Fruit fly (Drosophila melanogaster) whole organism, embryonic: ENCODE data around the gene mats.

Source experiments
- B-H2 ChIP-seq: fragments of 200-800 bp; sonication (Bioruptor generic); optimal IDR thresholded peaks from 2 replicates; lab custom pipeline; 2018; ENCODE audit warnings: missing biosample characterization, mild to moderate bottlenecking, missing genetic modification characterization
- Blimp-1 ChIP-seq: fragments of 200-800 bp; sonication (Bioruptor generic); optimal IDR thresholded peaks from 3 replicates; lab custom pipeline; 2018; ENCODE audit warnings: missing biosample characterization, missing genetic modification characterization, mild to moderate bottlenecking, moderate library complexity, missing genetic modification reagents
- BtbVII ChIP-seq: fragments of 200-800 bp; sonication (Bioruptor generic); optimal IDR thresholded peaks from 3 replicates; lab custom pipeline; 2017; ENCODE audit warnings: missing biosample characterization, mild to moderate bottlenecking, missing genetic modification characterization
- CG1024 ChIP-seq: fragments of 200-800 bp; sonication (Bioruptor generic); IDR thresholded peaks from 2 replicates; pipeline ENCODE4 v1.3.6; 2022; ENCODE audit warnings: missing biosample characterization, missing genetic modification characterization
- CG10431 ChIP-seq: fragments of 200-800 bp; sonication (Bioruptor generic); optimal IDR thresholded peaks from 3 replicates; lab custom pipeline; 2018; ENCODE audit warnings: missing biosample characterization, mild to moderate bottlenecking, missing genetic modification characterization
- CG10543 ChIP-seq: fragments of 200-800 bp; sonication (Bioruptor generic); optimal IDR thresholded peaks from 3 replicates; lab custom pipeline; 2017; ENCODE audit warnings: missing biosample characterization, mild to moderate bottlenecking, missing genetic modification characterization, moderate library complexity
- CG11085 ChIP-seq: fragments of 200-800 bp; sonication (Bioruptor generic); IDR thresholded peaks from 2 replicates; pipeline ENCODE4 v1.3.6; 2022; ENCODE audit warnings: missing biosample characterization, missing genetic modification characterization
- CG13296 ChIP-seq: fragments of 200-800 bp; sonication (Bioruptor generic); optimal IDR thresholded peaks from 3 replicates; lab custom pipeline; 2018; ENCODE audit warnings: missing biosample characterization, mild to moderate bottlenecking, missing genetic modification characterization
- CG14710 ChIP-seq: fragments of 200-800 bp; sonication (Bioruptor generic); optimal IDR thresholded peaks from 3 replicates; lab custom pipeline; 2019; ENCODE audit warnings: missing biosample characterization, mild to moderate bottlenecking, missing genetic modification characterization, moderate library complexity
- CG15011 ChIP-seq: fragments of 200-800 bp; sonication (Bioruptor generic); optimal IDR thresholded peaks from 3 replicates; lab custom pipeline; 2018; ENCODE audit warnings: missing biosample characterization, mild to moderate bottlenecking, missing genetic modification characterization
- CG15269 ChIP-seq: fragments of 200-800 bp; sonication (Bioruptor generic); optimal IDR thresholded peaks from 2 replicates; lab custom pipeline; 2018; ENCODE audit warnings: missing biosample characterization, mild to moderate bottlenecking, missing genetic modification characterization, moderate library complexity
- CG15601 ChIP-seq: fragments of 200-800 bp; sonication (Bioruptor generic); optimal IDR thresholded peaks from 3 replicates; lab custom pipeline; 2019; ENCODE audit warnings: missing biosample characterization, mild to moderate bottlenecking, missing genetic modification characterization, moderate library complexity
- CG16813 ChIP-seq: fragments of 200-800 bp; sonication (Bioruptor generic); IDR thresholded peaks from 3 replicates; pipeline ENCODE4 v1.3.6; 2022; ENCODE audit warnings: missing biosample characterization, missing genetic modification characterization; ENCODE audit not compliant: partially characterized antibody
- CG17186 ChIP-seq: fragments of 200-800 bp; sonication (Bioruptor generic); optimal IDR thresholded peaks from 3 replicates; lab custom pipeline; 2017; ENCODE audit warnings: missing biosample characterization, missing genetic modification reagents, missing genetic modification characterization
- CG2199 ChIP-seq: fragments of 200-800 bp; sonication (Bioruptor generic); IDR thresholded peaks from 3 replicates; pipeline ENCODE4 v1.3.6; 2022; ENCODE audit warnings: missing biosample characterization, missing genetic modification characterization
- CG32532 ChIP-seq: fragments of 200-800 bp; sonication (Bioruptor generic); IDR thresholded peaks from 2 replicates; pipeline ENCODE4 v1.3.6; 2022; ENCODE audit warnings: missing biosample characterization, missing genetic modification characterization
- CG4360 ChIP-seq: fragments of 200-800 bp; sonication (Bioruptor generic); IDR thresholded peaks from 2 replicates; pipeline ENCODE4 v1.3.6; 2022; ENCODE audit warnings: missing biosample characterization, missing genetic modification characterization
- CG4730 ChIP-seq: fragments of 200-800 bp; sonication (Bioruptor generic); IDR thresholded peaks from 2 replicates; pipeline ENCODE4 v1.3.6; 2022; ENCODE audit warnings: missing biosample characterization, missing genetic modification characterization
- CG5245 ChIP-seq: fragments of 200-800 bp; sonication (Bioruptor generic); optimal IDR thresholded peaks from 3 replicates; lab custom pipeline; 2016; ENCODE audit warnings: missing biosample characterization, missing genetic modification characterization
- CG6175 ChIP-seq: fragments of 200-800 bp; sonication (Bioruptor generic); IDR thresholded peaks from 3 replicates; pipeline ENCODE4 v1.3.6; 2022; ENCODE audit warnings: missing biosample characterization, missing genetic modification characterization
- CG7745 ChIP-seq: fragments of 200-800 bp; sonication (Bioruptor generic); optimal IDR thresholded peaks from 2 replicates; lab custom pipeline; 2018; ENCODE audit warnings: missing biosample characterization, mild to moderate bottlenecking, missing genetic modification characterization, moderate library complexity
- CG9817 ChIP-seq: fragments of 200-800 bp; sonication (Bioruptor generic); optimal IDR thresholded peaks from 2 replicates; lab custom pipeline; 2018; ENCODE audit warnings: missing biosample characterization, mild to moderate bottlenecking, missing genetic modification characterization, moderate library complexity
- D19A ChIP-seq: fragments of 200-800 bp; optimal IDR thresholded peaks from 3 replicates; lab custom pipeline; 2019; ENCODE audit warnings: missing biosample characterization, mild to moderate bottlenecking, missing genetic modification characterization, moderate library complexity
- Dad ChIP-seq: fragments of 200-800 bp; sonication (Bioruptor generic); optimal IDR thresholded peaks from 3 replicates; lab custom pipeline; 2016; ENCODE audit warnings: missing biosample characterization, missing genetic modification characterization
- Doc2 ChIP-seq: fragments of 200-800 bp; sonication (Bioruptor generic); IDR thresholded peaks from 2 replicates; pipeline ENCODE4 v1.3.6; 2022; ENCODE audit warnings: missing biosample characterization, missing genetic modification characterization
- Ets65A ChIP-seq: fragments of 200-800 bp; sonication (Bioruptor generic); peaks from one replicate; lab custom pipeline; 2016; ENCODE audit warnings: missing biosample characterization, missing genetic modification characterization
- Gsc ChIP-seq: fragments of 200-800 bp; sonication (Bioruptor generic); IDR thresholded peaks from 2 replicates; pipeline ENCODE4 v1.3.6; 2022; ENCODE audit warnings: missing biosample characterization, missing genetic modification characterization
- HmgD ChIP-seq: fragments of 200-800 bp; sonication (Bioruptor generic); optimal IDR thresholded peaks from 3 replicates; lab custom pipeline; 2016; ENCODE audit warnings: missing biosample characterization, missing genetic modification characterization
- HmgZ ChIP-seq: fragments of 200-800 bp; sonication (Bioruptor generic); optimal IDR thresholded peaks from 2 replicates; lab custom pipeline; 2018; ENCODE audit warnings: missing biosample characterization, mild to moderate bottlenecking, missing genetic modification characterization
- Lpt ChIP-seq: fragments of >200 bp; optimal IDR thresholded peaks from 2 replicates; lab custom pipeline; 2018; ENCODE audit warnings: missing biosample characterization, missing genetic modification characterization
- MESR4 ChIP-seq: fragments of 200-800 bp; sonication (Bioruptor generic); optimal IDR thresholded peaks from 2 replicates; lab custom pipeline; 2018; ENCODE audit warnings: missing biosample characterization, mild to moderate bottlenecking, missing genetic modification characterization, moderate library complexity
- Optix ChIP-seq: fragments of 200-800 bp; sonication (Bioruptor generic); IDR thresholded peaks from 3 replicates; pipeline ENCODE4 v1.3.6; 2022; ENCODE audit warnings: missing biosample characterization, missing genetic modification characterization
- Scr ChIP-seq: fragments of 200-800 bp; sonication (Bioruptor generic); IDR thresholded peaks from 2 replicates; pipeline ENCODE4 v1.3.6; 2022; ENCODE audit warnings: missing biosample characterization, missing genetic modification characterization; ENCODE audit not compliant: partially characterized antibody
- Xrp1 ChIP-seq: fragments of 200-800 bp; sonication (Bioruptor generic); IDR thresholded peaks from 2 replicates; pipeline ENCODE4 v1.3.6; 2022; ENCODE audit warnings: missing biosample characterization, missing genetic modification characterization
- ato ChIP-seq: fragments of 200-800 bp; sonication (Bioruptor generic); IDR thresholded peaks from 2 replicates; pipeline ENCODE4 v1.3.6; 2022; ENCODE audit warnings: missing biosample characterization, missing genetic modification characterization; ENCODE audit not compliant: partially characterized antibody
- dm ChIP-seq: fragments of 200-800 bp; sonication (Bioruptor generic); optimal IDR thresholded peaks from 3 replicates; lab custom pipeline; 2016; ENCODE audit warnings: missing biosample characterization, missing genetic modification characterization
- gcm2 ChIP-seq: fragments of 200-800 bp; sonication (Bioruptor generic); optimal IDR thresholded peaks from 2 replicates; lab custom pipeline; 2016; ENCODE audit warnings: missing biosample characterization, missing genetic modification characterization
- gsb-n ChIP-seq: fragments of 200-800 bp; sonication (Bioruptor generic); optimal IDR thresholded peaks from 3 replicates; lab custom pipeline; 2018; ENCODE audit warnings: missing biosample characterization, mild to moderate bottlenecking, missing genetic modification characterization
- hbn ChIP-seq: fragments of 200-800 bp; sonication (Bioruptor generic); IDR thresholded peaks from 2 replicates; pipeline ENCODE4 v1.3.6; 2022; ENCODE audit warnings: missing biosample characterization, missing genetic modification characterization; ENCODE audit not compliant: partially characterized antibody
- jumu ChIP-seq: fragments of 200-800 bp; sonication (Bioruptor generic); optimal IDR thresholded peaks from 3 replicates; lab custom pipeline; 2016; ENCODE audit warnings: missing biosample characterization, missing genetic modification characterization
- kah ChIP-seq: fragments of 200-800 bp; sonication (Bioruptor generic); optimal IDR thresholded peaks from 2 replicates; lab custom pipeline; 2018; ENCODE audit warnings: missing biosample characterization, mild to moderate bottlenecking, missing genetic modification characterization
- luna ChIP-seq: fragments of 200-800 bp; sonication (Bioruptor generic); optimal IDR thresholded peaks from 2 replicates; lab custom pipeline; 2016; ENCODE audit warnings: missing biosample characterization, missing genetic modification characterization
- nerfin-2 ChIP-seq: fragments of 200-800 bp; sonication (Bioruptor generic); IDR thresholded peaks from 2 replicates; pipeline ENCODE4 v1.3.6; 2022; ENCODE audit warnings: missing biosample characterization, missing genetic modification characterization; ENCODE audit not compliant: partially characterized antibody
- ranshi ChIP-seq: fragments of 200-800 bp; sonication (Bioruptor generic); IDR thresholded peaks from 2 replicates; pipeline ENCODE4 v1.3.6; 2022; ENCODE audit warnings: missing biosample characterization, missing genetic modification characterization
- row ChIP-seq: fragments of 200-800 bp; sonication (Bioruptor generic); IDR thresholded peaks from 3 replicates; pipeline ENCODE4 v1.3.6; 2022; ENCODE audit warnings: missing biosample characterization, missing genetic modification characterization
- sug ChIP-seq: fragments of 200-800 bp; optimal IDR thresholded peaks from 2 replicates; lab custom pipeline; 2019; ENCODE audit warnings: missing biosample characterization, mild to moderate bottlenecking, missing genetic modification characterization, moderate library complexity
- tap ChIP-seq: fragments of 200-800 bp; optimal IDR thresholded peaks from 3 replicates; lab custom pipeline; 2019; ENCODE audit warnings: missing biosample characterization, mild to moderate bottlenecking, missing genetic modification characterization, moderate library complexity
- tll ChIP-seq, 2 experiments: fragments of 200-800 bp in 1 of 2; fragments of >200 bp in 1 of 2; sonication (Bioruptor generic) in 1 of 2; optimal IDR thresholded peaks; 2 replicates each; lab custom pipeline; 2017 to 2019; ENCODE audit warnings: missing biosample characterization in 2 of 2, missing genetic modification characterization in 2 of 2, mild to moderate bottlenecking in 1 of 2, moderate library complexity in 1 of 2
- ttk ChIP-seq: fragments of 200-800 bp; sonication (Bioruptor generic); IDR thresholded peaks from 2 replicates; pipeline ENCODE4 v2.1.2; 2022; ENCODE audit warnings: missing biosample characterization, missing genetic modification characterization
- tx ChIP-seq: fragments of 200-800 bp; sonication (Bioruptor generic); optimal IDR thresholded peaks from 2 replicates; lab custom pipeline; 2016; ENCODE audit warnings: missing biosample characterization, missing genetic modification characterization

The mats gene

DNA sequence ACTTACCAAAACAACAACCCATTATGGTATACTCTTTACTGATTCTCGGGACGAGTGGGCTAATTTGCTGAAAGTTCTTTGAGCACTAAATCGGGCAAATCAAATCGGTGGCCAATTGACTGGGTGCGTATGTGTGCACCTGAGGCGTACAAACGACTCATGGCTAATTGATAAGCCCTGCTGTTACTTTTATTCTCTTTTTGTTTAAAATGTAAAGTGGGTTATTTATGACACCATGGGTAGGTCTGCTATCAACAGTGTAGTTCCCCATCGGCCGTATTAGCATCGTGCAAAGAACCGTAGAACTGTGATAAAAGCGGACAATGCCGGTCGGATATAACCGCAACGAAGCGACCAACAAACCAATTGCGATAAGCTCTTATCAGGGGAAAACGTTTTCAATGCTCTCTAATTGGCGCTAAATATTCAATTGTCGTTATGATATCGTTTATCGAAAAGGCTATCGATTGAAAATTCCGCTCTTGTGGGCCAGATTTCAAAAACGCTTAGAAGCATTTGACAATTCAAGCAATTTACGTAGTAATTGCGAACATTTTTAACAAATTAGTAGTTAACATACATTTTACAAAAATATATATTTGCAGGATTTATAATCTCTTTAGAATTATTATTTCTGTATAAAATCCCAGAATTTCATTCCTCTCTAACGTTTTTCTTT, 26.4 kb downstream of the mats start, which contains the start of gene CG34288 (continued):
- TF ChIP-seq CG2199 (0 out of 3 replicates have a peak, but pooled peaks have one; percentile 29), nerfin-2 (GFP tag; lab: Robert Waterston, UW) (peak; percentile 51; the same call in 1 of the 2 replicates), CG6175 (GFP tag; lab: Robert Waterston, UW) (0 out of 3 replicates have a peak, but pooled peaks have one; percentile 36), ttk (GFP tag; lab: Robert Waterston, UW) (peak; percentile 31; the same call in 1 of the 2 replicates), CG1024 (GFP tag; lab: Robert Waterston, UW) (no peak), sug (peak; percentile 89), CG14710 (no peak), MESR4 (GFP tag; lab: Kevin White, UChicago) (no peak), tap (tag; lab: Kevin White, UChicago) (peak; percentile 30), CG4730 (GFP tag; lab: Robert Waterston, UW) (0 out of 2 replicates have a peak, but pooled peaks have one; percentile 22), Xrp1 (peak; percentile 41; the same call in 1 of the 2 replicates), CG10543 (GFP tag; lab: Kevin White, UChicago) (peak; percentile 37), CG7745 (tag; lab: Kevin White, UChicago) (no peak), CG17186 (no peak), row (peak; percentile 93), gcm2 (no peak), CG11085 (GFP tag; lab: Robert Waterston, UW) (peak; percentile 63), Optix (GFP tag; lab: Robert Waterston, UW) (0 out of 3 replicates have a peak, but pooled peaks have one; percentile 29), HmgZ (peak; percentile 74), ranshi (GFP tag; lab: Robert Waterston, UW) (peak; percentile 53; the same call in 1 of the 2 replicates), CG5245 (GFP tag; lab: Kevin White, UChicago) (no peak)
- TF ChIP-seq, all 482 proteins: peak for 130

DNA sequence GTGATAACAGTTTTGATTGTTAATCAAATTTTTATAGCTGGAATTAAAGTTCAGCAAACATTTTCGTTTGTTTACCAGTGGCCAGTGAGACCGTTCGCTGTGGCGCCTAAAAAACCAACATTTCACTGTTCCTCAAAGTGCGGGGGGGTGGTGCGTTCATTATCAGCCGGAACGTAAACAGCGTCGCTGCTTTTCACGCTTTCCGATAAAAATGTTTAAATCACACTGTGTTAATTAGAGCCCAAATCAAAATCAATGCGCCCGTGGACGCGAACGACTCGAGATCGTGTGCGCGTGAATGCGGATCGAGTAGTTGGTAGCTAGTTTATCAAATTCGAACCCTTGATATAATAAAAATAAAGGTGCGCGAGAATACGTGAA, 26.9 kb downstream of the mats start, which contains the start of gene CG34376:
Gene CG34376, plus strand, starts transcription at position 226 of the 381 bp plus-strand sequence.
- TF ChIP-seq Doc2 (GFP tag; lab: Robert Waterston, UW) (no peak), Lpt (GFP tag; lab: Kevin White, UChicago) (no peak), CG32532 (GFP tag; lab: Robert Waterston, UW) (peak; percentile 48), jumu (no peak), ato (GFP tag; lab: Robert Waterston, UW) (peak; percentile 44; the same call in 1 of the 2 replicates), CG15269 (tag; lab: Kevin White, UChicago) (no peak), CG10431 (GFP tag; lab: Kevin White, UChicago) (peak; percentile 41), hbn (GFP tag; lab: Robert Waterston, UW) (no peak), CG15011 (GFP tag; lab: Kevin White, UChicago) (no peak), CG9817 (tag; lab: Kevin White, UChicago) (peak; percentile 11), gsb-n (peak; percentile 72), kah (GFP tag; lab: Kevin White, UChicago) (no peak), Blimp-1 (GFP tag; lab: Kevin White, UChicago) (no peak), tll (GFP tag; optimal IDR thresholded peaks at IDR 0.05; lab: Kevin White, UChicago) (no peak), CG16813 (GFP tag; lab: Robert Waterston, UW) (0 out of 3 replicates have a peak, but pooled peaks have one; percentile 30), CG4360 (GFP tag; lab: Robert Waterston, UW) (no peak), Gsc (GFP tag; lab: Robert Waterston, UW) (no peak), Scr (no peak), tx (GFP tag; lab: Kevin White, UChicago) (no peak), Dad (no peak), dm (GFP tag; lab: Kevin White, UChicago) (no peak), CG13296 (GFP tag; lab: Kevin White, UChicago) (peak; percentile 4), luna (GFP tag; lab: Kevin White, UChicago) (no peak), D19A (tag; lab: Kevin White, UChicago) (no peak), CG15601 (tag; lab: Kevin White, UChicago) (peak; percentile 50), BtbVII (GFP tag; lab: Kevin White, UChicago) (peak; percentile 41), B-H2 (GFP tag; lab: Kevin White, UChicago) (peak; percentile 28), Ets65A (GFP tag; lab: Kevin White, UChicago) (peak; percentile 88), HmgD (GFP tag; lab: Kevin White, UChicago) (no peak)
